Worm (Caenorhabditis elegans) whole organism, young adult: ENCODE data around the gene C14C10.2.
A peak's percentile ranks its signal among the peaks of the same experiment; 100 is the strongest.

ENCODE experiments used
- C06A6.2 ChIP-seq: fragments of 200-800 bp; sonication (Bioruptor generic); conservative IDR thresholded peaks from 2 replicates; pipeline ENCODE4 v1.3.6; 2022; ENCODE audit warnings: missing genetic modification characterization, missing compliant biosample characterization
- C17E4.6 ChIP-seq: fragments of 200-800 bp; sonication (Bioruptor generic); IDR thresholded peaks from 2 replicates; pipeline ENCODE4 v1.3.6; 2022; ENCODE audit warnings: missing genetic modification reagents, missing genetic modification characterization, missing compliant biosample characterization
- F33H1.4 ChIP-seq: fragments of 200-800 bp; sonication (Bioruptor generic); IDR thresholded peaks from 2 replicates; pipeline ENCODE4 v1.3.6; 2022; ENCODE audit warnings: missing genetic modification reagents, missing genetic modification characterization, missing compliant biosample characterization
- F57C9.4 ChIP-seq: sonication (generic microtip); optimal IDR thresholded peaks from 2 replicates; lab custom pipeline; 2017; ENCODE audit warnings: mild to moderate bottlenecking, missing genetic modification characterization, missing compliant biosample characterization
- K11D2.4 ChIP-seq: fragments of 200-800 bp; sonication (Bioruptor generic); IDR thresholded peaks from 2 replicates; pipeline ENCODE4 v1.3.6; 2022; ENCODE audit warnings: missing genetic modification reagents, missing genetic modification characterization, missing compliant biosample characterization
- Y67H2A.10 ChIP-seq: fragments of 200-800 bp; sonication (Bioruptor generic); conservative IDR thresholded peaks from 2 replicates; pipeline ENCODE4 v1.3.6; 2022; ENCODE audit warnings: missing genetic modification reagents, missing genetic modification characterization, missing compliant biosample characterization
- Y95B8A.8 ChIP-seq: fragments of 200-800 bp; sonication (Bioruptor generic); IDR thresholded peaks from 2 replicates; pipeline ENCODE4 v1.3.6; 2022; ENCODE audit warnings: missing genetic modification reagents, missing genetic modification characterization, missing compliant biosample characterization
- ama-1 ChIP-seq, 3 experiments: fragments of 150-350 bp in 1 of 3; sonication (generic microtip) in 2 of 3; optimal IDR thresholded peaks; 2 replicates each; lab custom pipeline; 2014 to 2018; ENCODE audit warnings: missing biosample characterization in 2 of 3, missing genetic modification characterization in 2 of 3, missing genetic modification reagents in 2 of 3
- athp-1 ChIP-seq: sonication (generic microtip); optimal IDR thresholded peaks from 2 replicates; lab custom pipeline; 2017; ENCODE audit warnings: mild to moderate bottlenecking, missing genetic modification characterization, missing compliant biosample characterization
- attf-3 ChIP-seq: fragments of 200-800 bp; sonication (Bioruptor generic); conservative IDR thresholded peaks from 2 replicates; pipeline ENCODE4 v1.3.6; 2022; ENCODE audit warnings: missing genetic modification reagents, missing genetic modification characterization, missing compliant biosample characterization
- cebp-1 ChIP-seq, 2 experiments: fragments of 200-800 bp in 1 of 2; sonication (Bioruptor generic) in 1 of 2; sonication (generic microtip) in 1 of 2; IDR thresholded peaks in 1 of 2; optimal IDR thresholded peaks in 1 of 2; 2 replicates each; pipeline versions ENCODE4 v1.3.6 to Lab custom; 2017 to 2022; ENCODE audit warnings: missing compliant biosample characterization in 2 of 2, missing genetic modification characterization in 2 of 2, mild to moderate bottlenecking in 1 of 2, missing genetic modification reagents in 1 of 2, moderate library complexity in 1 of 2
- chd-7 ChIP-seq: sonication (generic microtip); optimal IDR thresholded peaks from 2 replicates; lab custom pipeline; 2016; ENCODE audit warnings: mild to moderate bottlenecking, missing genetic modification characterization, moderate library complexity, missing compliant biosample characterization
- egl-18 ChIP-seq: fragments of 200-800 bp; sonication (Bioruptor generic); IDR thresholded peaks from 2 replicates; pipeline ENCODE4 v1.3.6; 2022; ENCODE audit warnings: missing genetic modification reagents, missing genetic modification characterization, missing compliant biosample characterization
- hlh-26 ChIP-seq: fragments of 200-800 bp; sonication (Bioruptor generic); conservative IDR thresholded peaks from 2 replicates; pipeline ENCODE4 v1.3.6; 2022; ENCODE audit warnings: missing genetic modification reagents, missing genetic modification characterization, missing compliant biosample characterization
- hmg-20 ChIP-seq: fragments of 200-800 bp; sonication (Bioruptor generic); IDR thresholded peaks from 2 replicates; pipeline ENCODE4 v1.3.6; 2022; ENCODE audit warnings: missing genetic modification reagents, missing genetic modification characterization, missing compliant biosample characterization
- lin-40 ChIP-seq: sonication (generic microtip); optimal IDR thresholded peaks from 2 replicates; lab custom pipeline; 2016; ENCODE audit warnings: missing genetic modification characterization, mild to moderate bottlenecking, missing compliant biosample characterization, missing genotype, missing genetic modification reagents
- lsl-1 ChIP-seq: fragments of 200-800 bp; sonication (Bioruptor generic); optimal IDR thresholded peaks from 2 replicates; lab custom pipeline; 2018; ENCODE audit warnings: mild to moderate bottlenecking, missing genetic modification characterization, moderate library complexity, missing compliant biosample characterization
- madf-6 ChIP-seq: fragments of 200-800 bp; sonication (Bioruptor generic); IDR thresholded peaks from 2 replicates; pipeline ENCODE4 v1.3.6; 2022; ENCODE audit warnings: missing genetic modification reagents, missing genetic modification characterization, missing compliant biosample characterization
- mcd-1 ChIP-seq: fragments of 200-800 bp; sonication (Bioruptor generic); IDR thresholded peaks from 2 replicates; pipeline ENCODE4 v1.3.6; 2022; ENCODE audit warnings: missing genetic modification reagents, missing genetic modification characterization, missing compliant biosample characterization
- mel-28 ChIP-seq: sonication (generic microtip); optimal IDR thresholded peaks from 2 replicates; lab custom pipeline; 2016; ENCODE audit warnings: borderline replicate concordance, mild to moderate bottlenecking, missing genetic modification characterization, missing compliant biosample characterization
- nfya-1 ChIP-seq: sonication (generic microtip); optimal IDR thresholded peaks from 2 replicates; lab custom pipeline; 2017; ENCODE audit warnings: antibody characterized with exemption, missing compliant biosample characterization, missing genetic modification characterization, borderline replicate concordance; ENCODE audit not compliant: insufficient read depth
- nfya-2 ChIP-seq: fragments of 200-800 bp; sonication (Bioruptor generic); IDR thresholded peaks from 2 replicates; pipeline ENCODE4 v1.3.6; 2022; ENCODE audit warnings: missing genetic modification reagents, missing genetic modification characterization, missing compliant biosample characterization
- pbrm-1 ChIP-seq: fragments of 200-800 bp; sonication (Bioruptor generic); IDR thresholded peaks from 2 replicates; pipeline ENCODE4 v1.3.6; 2022; ENCODE audit warnings: missing genetic modification reagents, missing genetic modification characterization, missing compliant biosample characterization
- rec-8 ChIP-seq, 2 experiments: sonication (generic microtip); optimal IDR thresholded peaks; 2 replicates each; lab custom pipeline; 2016; ENCODE audit warnings: mild to moderate bottlenecking in 2 of 2, missing genetic modification characterization in 2 of 2, missing genetic modification reagents in 2 of 2, missing genotype in 2 of 2, missing biosample characterization in 1 of 2, missing compliant biosample characterization in 1 of 2, moderate library complexity in 1 of 2
- rpc-1 ChIP-seq, 2 experiments: fragments of 150-350 bp in 1 of 2; sonication (generic microtip) in 1 of 2; optimal IDR thresholded peaks; 2 replicates each; lab custom pipeline; 2014 to 2018; ENCODE audit warnings: missing biosample characterization in 1 of 2, missing genetic modification characterization in 1 of 2, missing genetic modification reagents in 1 of 2, missing genotype in 1 of 2
- somi-1 ChIP-seq: fragments of 200-800 bp; sonication (Bioruptor generic); optimal IDR thresholded peaks from 2 replicates; lab custom pipeline; 2018; ENCODE audit warnings: mild to moderate bottlenecking, missing genetic modification characterization, missing compliant biosample characterization
- xnd-1 ChIP-seq: sonication (generic microtip); optimal IDR thresholded peaks from 2 replicates; lab custom pipeline; 2016; ENCODE audit warnings: missing genotype, missing genetic modification reagents, missing genetic modification characterization, missing compliant biosample characterization
- ztf-26 ChIP-seq: sonication (generic microtip); optimal IDR thresholded peaks from 2 replicates; lab custom pipeline; 2017; ENCODE audit warnings: missing genetic modification characterization, missing compliant biosample characterization

Gene C14C10.2

ce11 chrV:12560328-12560782, 31.9 kb downstream of the C14C10.2 start, which contains the start of gene sel-1:
Gene sel-1 (plus strand): TSS chrV:12560732.
- TF ChIP-seq rpc-1 (optimal IDR thresholded peaks at IDR 0.05; lab: Kevin White, UChicago) (no peak), rpc-1 (tag; optimal IDR thresholded peaks at IDR 0.05; lab: Kevin White, UChicago) (no peak), xnd-1 (tag; lab: Kevin White, UChicago) (peak; percentile 10), hmg-20 (GFP tag; lab: Robert Waterston, UW) (no peak), C17E4.6 (GFP tag; lab: Robert Waterston, UW) (no peak), madf-6 (GFP tag; lab: Robert Waterston, UW) (0 out of 2 replicates have a peak, but pooled peaks have one; percentile 13), attf-3 (GFP tag; lab: Robert Waterston, UW) (peak; percentile 96), lsl-1 (GFP tag; lab: Kevin White, UChicago) (peak; percentile 63), Y95B8A.8 (GFP tag; lab: Robert Waterston, UW) (no peak)

- no peak for TF ChIP-seq pbrm-1 (GFP tag; lab: Robert Waterston, UW)
- no peak for TF ChIP-seq hlh-26 (GFP tag; lab: Robert Waterston, UW)
- TF ChIP-seq Y95B8A.8 (GFP tag; lab: Robert Waterston, UW): 0 out of 2 replicates have a peak, but pooled peaks have one; percentile 16
- TF ChIP-seq, all 124 proteins: peak for 1
Observed at ce11 chrV:12556904-12557303, 35.4 kb downstream of the C14C10.2 start.

- TF ChIP-seq Y95B8A.8 (GFP tag; lab: Robert Waterston, UW): 0 out of 2 replicates have a peak, but pooled peaks have one; percentile 45
- TF ChIP-seq egl-18: no peak
- TF ChIP-seq F57C9.4: no peak
- TF ChIP-seq, all 124 proteins: peak for 1
Observed at ce11 chrV:12555872-12556271, 36.4 kb downstream of the C14C10.2 start.

- TF ChIP-seq ztf-26 (tag; lab: Kevin White, UChicago): peak; percentile 32
- TF ChIP-seq athp-1 (tag; lab: Kevin White, UChicago): no peak
- peak; percentile 54 for TF ChIP-seq ama-1 (optimal IDR thresholded peaks at IDR 0.05; lab: Kevin White, UChicago)
- TF ChIP-seq ama-1 (GFP tag; optimal IDR thresholded peaks at IDR 0.05; lab: Kevin White, UChicago): no peak
- TF ChIP-seq C06A6.2 (GFP tag; lab: Robert Waterston, UW): 0 out of 2 replicates have a peak, but pooled peaks have one; percentile 14
- peak; percentile 45 for TF ChIP-seq somi-1 (GFP tag; lab: Kevin White, UChicago)
Observed at ce11 chrV:12554172-12555031, 37.9 kb downstream of the C14C10.2 start.

- TF ChIP-seq nfya-1 (tag; lab: Kevin White, UChicago) (no peak), F33H1.4 (GFP tag; lab: Robert Waterston, UW) (no peak), ztf-26 (tag; lab: Kevin White, UChicago) (peak; percentile 82), cebp-1 (GFP tag; IDR thresholded peaks at IDR 0.05; lab: Robert Waterston, UW) (no peak), cebp-1 (tag; optimal IDR thresholded peaks at IDR 0.05; lab: Kevin White, UChicago) (peak; percentile 7), chd-7 (tag; lab: Kevin White, UChicago) (peak; percentile 21), K11D2.4 (GFP tag; lab: Robert Waterston, UW) (peak; percentile 63), somi-1 (GFP tag; lab: Kevin White, UChicago) (peak; percentile 87), rpc-1 (optimal IDR thresholded peaks at IDR 0.05; lab: Kevin White, UChicago) (no peak), rpc-1 (tag; optimal IDR thresholded peaks at IDR 0.05; lab: Kevin White, UChicago) (no peak), C06A6.2 (GFP tag; lab: Robert Waterston, UW) (peak; percentile 59; the same call in 1 of the 2 replicates), lin-40 (tag; lab: Kevin White, UChicago) (peak; percentile 30), Y67H2A.10 (no peak), rec-8 (tag; optimal IDR thresholded peaks at IDR 0.05; lab: Kevin White, UChicago) (no peak), mcd-1 (GFP tag; lab: Robert Waterston, UW) (0 out of 2 replicates have a peak, but pooled peaks have one; percentile 10), nfya-2 (no peak), mel-28 (no peak)
- TF ChIP-seq, all 124 proteins: peak for 8
Observed at ce11 chrV:12553286-12553725, 39.0 kb downstream of the C14C10.2 start.
